Worm (Caenorhabditis elegans): ENCODE data around the gene R05D3.3.

R05D3.3 gene

DNA sequence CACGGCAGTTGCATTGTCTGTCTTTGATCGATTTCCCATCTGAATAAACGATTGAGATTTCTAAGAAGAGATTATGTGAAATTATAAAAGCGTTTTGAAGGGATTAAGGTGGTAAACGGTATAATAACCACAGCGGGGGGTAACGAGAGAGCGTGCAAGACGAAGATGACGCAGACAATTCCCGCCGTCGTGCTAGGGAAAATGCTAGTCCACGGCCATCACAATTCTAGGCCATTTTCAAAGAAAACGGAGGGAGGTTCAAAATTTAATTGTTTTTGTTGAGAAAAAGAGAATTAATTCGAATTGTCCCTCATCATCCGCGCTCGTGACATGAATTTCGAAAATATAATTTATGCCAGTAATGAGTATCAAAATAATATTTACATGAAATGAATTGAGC is 44.7 kb upstream of the R05D3.3 start, which contains the start of gene F10E9.11 (continued):
- peak; percentile 98 for TF ChIP-seq mes-2 (tag; optimal IDR thresholded peaks at IDR 0.05; ENCODE audit: poor library complexity, severe bottlenecking)
- TF ChIP-seq ces-1 (GFP tag; optimal IDR thresholded peaks at IDR 0.05), result no peak
- peak in 1 of 2 experiments; percentile 17 for TF ChIP-seq unc-62 (GFP tag; optimal IDR thresholded peaks at IDR 0.05 in 1 of 2)
- no peak for TF ChIP-seq unc-62 (tag; optimal IDR thresholded peaks at IDR 0.05)
- TF ChIP-seq dmd-6 (GFP tag; IDR thresholded peaks at IDR 0.05), result peak; percentile 68; the same call in 1 of the 2 replicates
- peak; percentile 55 for TF ChIP-seq spr-1 (tag; optimal IDR thresholded peaks at IDR 0.05)
- TF ChIP-seq snpc-1.2 (GFP tag; IDR thresholded peaks at IDR 0.05), result 0 out of 2 replicates have a peak, but pooled peaks have one; percentile 53
- peak; percentile 96 for TF ChIP-seq unc-130 (GFP tag; optimal IDR thresholded peaks at IDR 0.05)
- TF ChIP-seq aha-1 (tag), result peak; percentile 87
- TF ChIP-seq madf-5 (GFP tag; IDR thresholded peaks at IDR 0.05), result no peak
- TF ChIP-seq egl-43 (GFP tag; IDR thresholded peaks at IDR 0.05), result no peak
- TF ChIP-seq zag-1 (tag; optimal IDR thresholded peaks at IDR 0.05), result no peak
- TF ChIP-seq lin-15B (tag; optimal IDR thresholded peaks at IDR 0.05), result no peak
- peak; percentile 65 for TF ChIP-seq nhr-6 (tag; optimal IDR thresholded peaks at IDR 0.05)

- TF ChIP-seq unc-130 (GFP tag; optimal IDR thresholded peaks at IDR 0.05) (no peak), nhr-48 (tag; optimal IDR thresholded peaks at IDR 0.05) (no peak), mxl-2 (GFP tag; conservative IDR thresholded peaks at IDR 0.05) (no peak), hif-1 (tag; optimal IDR thresholded peaks at IDR 0.05) (no peak), lin-15B (tag; optimal IDR thresholded peaks at IDR 0.05) (no peak), mdt-29 (GFP tag; IDR thresholded peaks at IDR 0.05) (no peak), F44E2.7 (GFP tag; IDR thresholded peaks at IDR 0.05) (no peak), nhr-25 (tag; optimal IDR thresholded peaks at IDR 0.05; ENCODE audit: borderline replicate concordance, insufficient read depth) (no peak), T20F7.1 (GFP tag; optimal IDR thresholded peaks at IDR 0.05) (no peak), pha-4 (GFP tag; IDR thresholded peaks at IDR 0.05) (no peak), pha-4 (tag; optimal IDR thresholded peaks at IDR 0.05) (no peak), hlh-11 (tag; optimal IDR thresholded peaks at IDR 0.05) (no peak)
Measured at ce11 chrIII:8320183-8320582, 43.6 kb upstream of the R05D3.3 start, which contains the start of gene F10E9.10. F10E9.10 (minus strand) TSS chrIII:8320283.

- TF ChIP-seq rbr-2 (tag; optimal IDR thresholded peaks at IDR 0.05) (no peak), nhr-28 (tag; optimal IDR thresholded peaks at IDR 0.05) (no peak), ceh-82 (tag; optimal IDR thresholded peaks at IDR 0.05) (no peak), ceh-44 (GFP tag; IDR thresholded peaks at IDR 0.05) (no peak), unc-39 (tag; optimal IDR thresholded peaks at IDR 0.05) (no peak), nhr-48 (tag; optimal IDR thresholded peaks at IDR 0.05) (no peak), hmg-1.1 (GFP tag; IDR thresholded peaks at IDR 0.05) (0 out of 2 replicates have a peak, but pooled peaks have one; percentile 8), unc-62 (GFP tag; optimal IDR thresholded peaks at IDR 0.05 in 1 of 2) (peak in 1 of 2 experiments; percentile 89), unc-62 (tag; optimal IDR thresholded peaks at IDR 0.05) (no peak), ces-1 (GFP tag; optimal IDR thresholded peaks at IDR 0.05) (no peak), ZK337.2 (GFP tag; IDR thresholded peaks at IDR 0.05) (no peak), hlh-30 (tag; optimal IDR thresholded peaks at IDR 0.05; ENCODE audit: insufficient read depth) (peak; percentile 6), snpc-1.2 (GFP tag; IDR thresholded peaks at IDR 0.05) (no peak), nhr-10 (tag; optimal IDR thresholded peaks at IDR 0.05) (no peak), aha-1 (tag) (peak; percentile 7), nhr-111 (GFP tag; optimal IDR thresholded peaks at IDR 0.05) (no peak)
Measured at ce11 chrIII:8321225-8321624, 42.6 kb upstream of the R05D3.3 start.

DNA sequence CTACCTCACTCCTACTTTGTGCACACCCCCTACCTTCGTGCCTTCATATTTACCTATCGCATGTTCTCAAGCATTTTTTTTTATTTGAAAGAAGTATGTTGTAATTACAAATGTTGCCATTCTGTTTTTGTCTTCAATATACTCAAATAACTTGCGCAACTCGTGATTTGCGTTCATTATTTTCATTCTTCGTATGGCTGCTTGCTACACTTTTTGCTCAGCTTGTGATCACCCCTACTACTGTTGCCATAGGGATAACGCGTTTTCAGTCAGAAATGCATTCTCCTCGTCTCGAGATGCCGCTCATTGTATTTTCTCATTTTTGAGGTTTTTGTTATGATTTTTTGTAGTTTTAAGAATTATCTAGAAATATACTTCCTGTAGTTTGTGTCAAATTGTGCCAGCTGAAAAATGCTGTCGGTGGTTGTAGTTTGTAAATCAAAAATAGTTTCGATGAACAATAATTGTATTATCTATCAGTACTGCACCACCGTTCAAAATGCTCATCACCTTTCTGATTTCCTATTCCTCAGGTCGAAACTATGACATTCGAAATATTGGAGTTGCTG is 41.1 kb upstream of the R05D3.3 start, which contains the start of gene F10E9.1:
Gene F10E9.1 (plus strand): TSS at position 519 of the 569 bp plus-strand sequence.
- no peak for TF ChIP-seq ceh-62 (tag; optimal IDR thresholded peaks at IDR 0.05)
- TF ChIP-seq lin-1 (GFP tag; IDR thresholded peaks at IDR 0.05), result no peak
- no peak for TF ChIP-seq tag-97 (GFP tag; IDR thresholded peaks at IDR 0.05)
- TF ChIP-seq nhr-11 (tag; optimal IDR thresholded peaks at IDR 0.05), result peak; percentile 68
- TF ChIP-seq hlh-30 (tag; optimal IDR thresholded peaks at IDR 0.05; ENCODE audit: insufficient read depth), result no peak
- no peak for TF ChIP-seq ZK337.2 (GFP tag; IDR thresholded peaks at IDR 0.05)
- no peak for TF ChIP-seq spr-3 (GFP tag; optimal IDR thresholded peaks at IDR 0.05)
- no peak for TF ChIP-seq nhr-25 (tag; optimal IDR thresholded peaks at IDR 0.05; ENCODE audit: borderline replicate concordance, insufficient read depth)
